Fruit fly (Drosophila melanogaster) whole organism, pupa: Measurements from ENCODE around the gene CG13775.
A peak's percentile ranks its signal among the peaks of the same experiment; 100 is the strongest.

Source experiments
- CG10348 ChIP-seq: fragments of 200-800 bp; sonication (Bioruptor generic); IDR thresholded peaks from 2 replicates; pipeline ENCODE4 v1.3.6; 2022; ENCODE audit warnings: missing biosample characterization, missing genetic modification characterization
- CG12605 ChIP-seq: fragments of 200-800 bp; sonication (Bioruptor generic); IDR thresholded peaks from 2 replicates; pipeline ENCODE4 v1.3.6; 2022; ENCODE audit warnings: missing biosample characterization, missing genetic modification characterization
- CG13204 ChIP-seq: fragments of 200-800 bp; sonication (Bioruptor generic); optimal IDR thresholded peaks from 2 replicates; lab custom pipeline; 2018; ENCODE audit warnings: missing biosample characterization, mild to moderate bottlenecking, missing genetic modification characterization, moderate library complexity
- CG14655 ChIP-seq: fragments of 200-800 bp; sonication (Bioruptor generic); optimal IDR thresholded peaks from 3 replicates; lab custom pipeline; 2017; ENCODE audit warnings: mild to moderate bottlenecking, missing biosample characterization, missing genetic modification reagents, missing genetic modification characterization
- CG15710 ChIP-seq: fragments of 200-800 bp; sonication (Bioruptor generic); optimal IDR thresholded peaks from 2 replicates; lab custom pipeline; 2018; ENCODE audit warnings: missing biosample characterization, mild to moderate bottlenecking, missing genetic modification characterization, moderate library complexity
- CG17806 ChIP-seq: fragments of 200-800 bp; sonication (Bioruptor generic); optimal IDR thresholded peaks from 2 replicates; lab custom pipeline; 2018; ENCODE audit warnings: missing biosample characterization, mild to moderate bottlenecking, missing genetic modification characterization, moderate library complexity
- CG32121 ChIP-seq: fragments of 200-800 bp; sonication (Bioruptor generic); IDR thresholded peaks from 2 replicates; pipeline ENCODE4 v1.3.6; 2022; ENCODE audit warnings: missing biosample characterization, missing genetic modification characterization
- CG34367 ChIP-seq: fragments of 200-800 bp; sonication (Bioruptor generic); optimal IDR thresholded peaks from 2 replicates; lab custom pipeline; 2018; ENCODE audit warnings: missing biosample characterization, mild to moderate bottlenecking, missing genetic modification characterization
- CG4496 ChIP-seq: fragments of 200-800 bp; sonication (Bioruptor generic); IDR thresholded peaks from 3 replicates; pipeline ENCODE4 v1.3.6; 2022; ENCODE audit warnings: missing biosample characterization, missing genetic modification characterization
- CG8159 ChIP-seq: fragments of 200-800 bp; sonication (Bioruptor generic); optimal IDR thresholded peaks from 3 replicates; lab custom pipeline; 2018; ENCODE audit warnings: missing biosample characterization, mild to moderate bottlenecking, missing genetic modification characterization, moderate library complexity
- CG8301 ChIP-seq: fragments of 200-800 bp; sonication (Bioruptor generic); optimal IDR thresholded peaks from 2 replicates; lab custom pipeline; 2018; ENCODE audit warnings: missing biosample characterization, mild to moderate bottlenecking, missing genetic modification characterization
- CG9948 ChIP-seq: fragments of 200-800 bp; sonication (Bioruptor generic); optimal IDR thresholded peaks from 2 replicates; lab custom pipeline; 2018; ENCODE audit warnings: missing biosample characterization, mild to moderate bottlenecking, missing genetic modification characterization, moderate library complexity
- D1 ChIP-seq: fragments of 200-800 bp; sonication (Bioruptor generic); optimal IDR thresholded peaks from 2 replicates; lab custom pipeline; 2018; ENCODE audit warnings: missing biosample characterization, mild to moderate bottlenecking, missing genetic modification characterization, moderate library complexity
- EcR ChIP-seq: fragments of 200-800 bp; sonication (Bioruptor generic); optimal IDR thresholded peaks from 3 replicates; lab custom pipeline; 2019; ENCODE audit warnings: missing biosample characterization, missing genetic modification characterization, mild to moderate bottlenecking, moderate library complexity, missing genetic modification reagents
- Ets98B ChIP-seq: fragments of 200-800 bp; sonication (Bioruptor generic); IDR thresholded peaks from 2 replicates; pipeline ENCODE4 v1.3.6; 2022; ENCODE audit warnings: missing biosample characterization, missing genetic modification characterization
- Pif1A ChIP-seq: fragments of 200-800 bp; sonication (Bioruptor generic); optimal IDR thresholded peaks from 3 replicates; lab custom pipeline; 2016; ENCODE audit warnings: missing biosample characterization, missing genetic modification characterization
- Pif1B ChIP-seq: fragments of 200-800 bp; sonication (Bioruptor generic); optimal IDR thresholded peaks from 3 replicates; lab custom pipeline; 2016; ENCODE audit warnings: missing biosample characterization, missing genetic modification characterization
- Snoo ChIP-seq: fragments of 200-800 bp; sonication (Bioruptor generic); optimal IDR thresholded peaks from 3 replicates; lab custom pipeline; 2017; ENCODE audit warnings: missing biosample characterization, mild to moderate bottlenecking, missing genetic modification characterization, inconsistent platforms
- fd96Ca ChIP-seq: fragments of 200-800 bp; sonication (Bioruptor generic); IDR thresholded peaks from 3 replicates; pipeline ENCODE4 v1.3.6; 2022; ENCODE audit warnings: missing biosample characterization, missing genetic modification characterization
- gl ChIP-seq: fragments of 200-800 bp; sonication (Bioruptor generic); optimal IDR thresholded peaks from 2 replicates; lab custom pipeline; 2018; ENCODE audit warnings: missing biosample characterization, mild to moderate bottlenecking, missing genetic modification characterization
- rn ChIP-seq: fragments of 200-800 bp; sonication (Bioruptor generic); IDR thresholded peaks from 2 replicates; pipeline ENCODE4 v1.3.6; 2022; ENCODE audit warnings: missing biosample characterization, missing genetic modification characterization

Gene CG13775

dm6 chr2L:6960165-6960564 lies 3.4 kb upstream of the CG13775 start, which contains the start of the genes Atac1 and Hmgcl:
Gene Atac1 (minus strand): TSS chr2L:6960328.
Gene Hmgcl (plus strand): TSS chr2L:6960377.
- TF ChIP-seq Ets98B (GFP tag; lab: Robert Waterston, UW) (no peak), D1 (no peak), CG8301 (tag; lab: Kevin White, UChicago) (no peak), rn (no peak)

DNA sequence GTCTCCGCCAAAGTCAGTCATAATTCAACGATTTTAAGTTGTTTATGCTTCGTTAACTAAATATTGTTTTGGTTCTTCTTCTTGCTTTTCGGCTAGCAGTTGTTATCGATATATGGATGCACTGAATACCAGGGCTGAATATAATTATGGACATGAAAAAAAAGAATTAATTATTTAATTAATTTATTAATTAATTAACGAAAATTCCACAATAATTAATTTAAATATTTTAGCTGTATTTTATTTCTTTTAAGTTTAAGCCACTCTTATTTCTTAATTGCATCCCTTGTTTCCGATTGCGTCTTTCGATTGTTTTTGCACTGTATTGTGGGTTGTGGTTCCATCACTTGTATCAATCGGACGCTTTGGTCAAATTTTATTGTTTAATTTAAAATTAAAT lies 6.7 kb downstream of the CG13775 start, which contains the start of the genes Gas41 and SA1:
Gas41 (minus strand) TSS at position 112 of the 400 bp plus-strand sequence.
SA1 (plus strand) TSS at position 326 of the 400 bp plus-strand sequence.
- TF ChIP-seq CG12605 (GFP tag; lab: Robert Waterston, UW) (no peak), CG17806 (tag; lab: Kevin White, UChicago) (peak; percentile 86), CG4496 (GFP tag; lab: Robert Waterston, UW) (peak; percentile 87), CG15710 (tag; lab: Kevin White, UChicago) (peak; percentile 92), rn (peak; percentile 70), gl (tag; lab: Kevin White, UChicago) (peak; percentile 25), CG8159 (tag; lab: Kevin White, UChicago) (peak; percentile 82), Snoo (tag; lab: Kevin White, UChicago) (peak; percentile 30), CG32121 (peak; percentile 86), CG14655 (GFP tag; lab: Kevin White, UChicago) (no peak), EcR (GFP tag; lab: Kevin White, UChicago) (no peak), Pif1A (GFP tag; lab: Kevin White, UChicago) (no peak), D1 (no peak), Pif1B (GFP tag; lab: Kevin White, UChicago) (no peak), fd96Ca (GFP tag; lab: Robert Waterston, UW) (no peak), Ets98B (GFP tag; lab: Robert Waterston, UW) (peak; percentile 85), CG34367 (tag; lab: Kevin White, UChicago) (peak; percentile 48), CG10348 (GFP tag; lab: Robert Waterston, UW) (no peak), CG13204 (GFP tag; lab: Kevin White, UChicago) (no peak), CG9948 (peak; percentile 82), CG8301 (tag; lab: Kevin White, UChicago) (no peak)

DNA sequence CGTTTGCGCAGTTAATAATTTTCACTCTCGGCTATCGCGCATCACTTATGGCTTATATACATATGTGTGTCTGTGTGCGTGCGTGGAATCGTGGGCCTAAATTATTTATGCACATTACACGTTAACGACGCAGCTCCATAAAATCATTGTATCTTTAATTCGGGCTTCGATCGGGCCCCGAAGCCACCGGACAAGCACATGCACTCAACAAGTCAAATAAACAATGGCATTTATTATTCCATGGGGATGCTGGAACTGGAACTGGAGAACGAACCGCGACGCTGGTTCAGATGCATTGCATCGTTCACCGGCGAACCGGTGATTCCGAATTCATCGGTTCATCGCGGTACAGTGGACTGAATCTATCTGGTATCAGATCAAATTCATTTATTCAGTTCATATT lies 8.2 kb downstream of the CG13775 start, which contains the start of gene ihog:
ihog (minus strand) TSS at position 269 of the 403 bp plus-strand sequence.
- TF ChIP-seq CG4496 (GFP tag; lab: Robert Waterston, UW) (no peak), EcR (GFP tag; lab: Kevin White, UChicago) (peak; percentile 58), CG34367 (tag; lab: Kevin White, UChicago) (peak; percentile 8), CG12605 (GFP tag; lab: Robert Waterston, UW) (peak; percentile 42; the same call in 1 of the 2 replicates)

- TF ChIP-seq CG15710 (tag; lab: Kevin White, UChicago) (no peak), CG13204 (GFP tag; lab: Kevin White, UChicago) (no peak), CG8159 (tag; lab: Kevin White, UChicago) (no peak), CG10348 (GFP tag; lab: Robert Waterston, UW) (no peak), CG17806 (tag; lab: Kevin White, UChicago) (no peak), gl (tag; lab: Kevin White, UChicago) (no peak), CG14655 (GFP tag; lab: Kevin White, UChicago) (no peak), CG4496 (GFP tag; lab: Robert Waterston, UW) (no peak), CG9948 (no peak), CG8301 (tag; lab: Kevin White, UChicago) (no peak), Snoo (tag; lab: Kevin White, UChicago) (no peak)
These were observed 11.7 kb downstream of the CG13775 start, which contains the start of gene Fgop2 for dm6 chr2L:6945088-6945487. Gene Fgop2 (minus strand): TSS chr2L:6945289.

DNA sequence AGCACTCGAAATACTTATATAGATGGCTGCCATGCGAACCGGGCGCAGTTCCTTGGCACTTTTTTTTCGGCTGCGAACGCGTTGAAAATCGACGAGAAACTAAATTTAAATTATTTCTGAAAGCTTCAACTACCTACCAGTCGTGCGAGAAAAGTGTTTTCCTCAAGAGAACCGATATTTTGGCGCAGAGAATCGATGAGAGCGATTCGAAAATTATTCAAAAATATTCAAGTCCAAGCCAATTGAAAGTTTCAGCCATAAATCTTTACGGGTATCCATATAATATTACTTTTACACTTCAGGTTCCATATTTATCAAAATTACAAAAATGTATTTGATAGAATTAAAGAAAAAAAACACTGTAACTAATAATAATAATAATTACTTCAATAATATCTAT lies 14.0 kb downstream of the CG13775 start, which contains the start of gene CG18304:
CG18304 (minus strand) TSS at position 101 of the 400 bp plus-strand sequence.
- TF ChIP-seq CG15710 (tag; lab: Kevin White, UChicago), result no peak
- TF ChIP-seq CG9948, result no peak
- no peak for TF ChIP-seq Snoo (tag; lab: Kevin White, UChicago)
- TF ChIP-seq CG13204 (GFP tag; lab: Kevin White, UChicago), result no peak
- TF ChIP-seq D1, result no peak
- TF ChIP-seq CG8301 (tag; lab: Kevin White, UChicago), result no peak
- TF ChIP-seq CG17806 (tag; lab: Kevin White, UChicago), result no peak
- no peak for TF ChIP-seq Pif1A (GFP tag; lab: Kevin White, UChicago)
- no peak for TF ChIP-seq CG14655 (GFP tag; lab: Kevin White, UChicago)
- no peak for TF ChIP-seq CG8159 (tag; lab: Kevin White, UChicago)
- no peak for TF ChIP-seq CG34367 (tag; lab: Kevin White, UChicago)
- TF ChIP-seq EcR (GFP tag; lab: Kevin White, UChicago), result no peak
- no peak for TF ChIP-seq rn
- TF ChIP-seq CG32121, result no peak
- TF ChIP-seq fd96Ca (GFP tag; lab: Robert Waterston, UW), result no peak
- TF ChIP-seq, all 21 proteins: peak for 0

dm6 chr2L:6941731-6942130 lies 15.0 kb downstream of the CG13775 start:
- TF ChIP-seq CG10348 (GFP tag; lab: Robert Waterston, UW) (no peak), Pif1B (GFP tag; lab: Kevin White, UChicago) (no peak), CG8301 (tag; lab: Kevin White, UChicago) (no peak), rn (no peak), CG15710 (tag; lab: Kevin White, UChicago) (no peak), CG8159 (tag; lab: Kevin White, UChicago) (no peak), CG13204 (GFP tag; lab: Kevin White, UChicago) (no peak), CG9948 (no peak), Snoo (tag; lab: Kevin White, UChicago) (no peak), CG14655 (GFP tag; lab: Kevin White, UChicago) (no peak), gl (tag; lab: Kevin White, UChicago) (no peak), CG17806 (tag; lab: Kevin White, UChicago) (no peak), Ets98B (GFP tag; lab: Robert Waterston, UW) (no peak), fd96Ca (GFP tag; lab: Robert Waterston, UW) (no peak), CG12605 (GFP tag; lab: Robert Waterston, UW) (no peak), CG4496 (GFP tag; lab: Robert Waterston, UW) (no peak), CG32121 (no peak)
